Worm (Caenorhabditis elegans) whole organism, L4 larva: ENCODE data around the gene C18H9.5.

ENCODE experiments used
- F49E8.2 ChIP-seq: sonication (generic microtip); optimal IDR thresholded peaks from 2 replicates; lab custom pipeline; 2016; ENCODE audit warnings: missing compliant biosample characterization, mild to moderate bottlenecking, missing genetic modification characterization, borderline replicate concordance
- ama-1 ChIP-seq: fragments of 150-350 bp; optimal IDR thresholded peaks from 2 replicates; lab custom pipeline; 2014; ENCODE audit warnings: inconsistent platforms, mixed read lengths
- ceh-20 ChIP-seq: fragments of 200-800 bp; sonication (Bioruptor generic); IDR thresholded peaks from 2 replicates; pipeline ENCODE4 v1.3.6; 2022; ENCODE audit warnings: missing genetic modification reagents, missing genetic modification characterization, missing compliant biosample characterization
- lin-38 ChIP-seq: fragments of 200-800 bp; sonication (Bioruptor generic); IDR thresholded peaks from 2 replicates; pipeline ENCODE4 v1.3.6; 2022; ENCODE audit warnings: missing genetic modification reagents, missing genetic modification characterization, missing compliant biosample characterization
- php-3 ChIP-seq: fragments of 200-800 bp; sonication (Bioruptor generic); IDR thresholded peaks from 2 replicates; pipeline ENCODE4 v1.3.6; 2022; ENCODE audit warnings: missing genetic modification reagents, missing genetic modification characterization, missing compliant biosample characterization
- zfp-2 ChIP-seq: sonication (generic microtip); optimal IDR thresholded peaks from 2 replicates; lab custom pipeline; 2016; ENCODE audit warnings: mild to moderate bottlenecking, missing genetic modification characterization, missing compliant biosample characterization

ce11 chrII:6706552-6707091, 11.3 kb upstream of the C18H9.5 start:
- TF ChIP-seq zfp-2, result no peak
- TF ChIP-seq lin-38 (GFP tag; lab: Robert Waterston, UW), result no peak
- no peak for TF ChIP-seq ceh-20
- TF ChIP-seq php-3 (GFP tag; lab: Robert Waterston, UW), result no peak
- no peak for TF ChIP-seq F49E8.2 (tag; lab: Kevin White, UChicago)
- no peak for TF ChIP-seq ama-1 (lab: Kevin White, UChicago)
